Worm (Caenorhabditis elegans) whole organism, midembryonic: Measurements from ENCODE around the gene F43G6.4.

Experiments used
- T22C8.4 ChIP-seq: fragments of 200-800 bp; sonication (Bioruptor generic); IDR thresholded peaks from 2 replicates; pipeline ENCODE4 v1.3.6; 2022; ENCODE audit warnings: missing genetic modification characterization, missing compliant biosample characterization
- cog-1 ChIP-seq: sonication (generic microtip); optimal IDR thresholded peaks from 2 replicates; lab custom pipeline; 2016; ENCODE audit warnings: missing genetic modification characterization, missing compliant biosample characterization
- flt-1 ChIP-seq: fragments of 200-800 bp; sonication (Bioruptor generic); IDR thresholded peaks from 2 replicates; pipeline ENCODE4 v1.3.6; 2022; ENCODE audit warnings: missing genetic modification characterization, missing compliant biosample characterization
- klf-2 ChIP-seq: fragments of 200-800 bp; sonication (Bioruptor generic); conservative IDR thresholded peaks from 2 replicates; pipeline ENCODE4 v1.3.6; 2022; ENCODE audit warnings: missing genetic modification reagents, missing genetic modification characterization, missing compliant biosample characterization
- med-1 ChIP-seq: sonication (generic microtip); optimal IDR thresholded peaks from 2 replicates; lab custom pipeline; 2017; ENCODE audit warnings: missing genetic modification characterization, mild to moderate bottlenecking, missing compliant biosample characterization, antibody characterized with exemption, missing genetic modification reagents; ENCODE audit not compliant: insufficient read depth
- ref-1 ChIP-seq: fragments of 200-800 bp; sonication (Bioruptor generic); conservative IDR thresholded peaks from 2 replicates; pipeline ENCODE4 v1.3.6; 2022; ENCODE audit warnings: missing genetic modification reagents, missing genetic modification characterization, missing compliant biosample characterization
- tab-1 ChIP-seq: fragments of 200-800 bp; sonication (Bioruptor generic); IDR thresholded peaks from 2 replicates; pipeline ENCODE4 v1.3.6; 2022; ENCODE audit warnings: missing genetic modification characterization, missing compliant biosample characterization
- ztf-23 ChIP-seq: fragments of 200-800 bp; sonication (Bioruptor generic); IDR thresholded peaks from 2 replicates; pipeline ENCODE4 v1.3.6; 2022; ENCODE audit warnings: missing genetic modification reagents, missing genetic modification characterization, missing compliant biosample characterization
- ztf-29 ChIP-seq: fragments of 200-800 bp; sonication (Bioruptor generic); IDR thresholded peaks from 2 replicates; pipeline ENCODE4 v1.3.6; 2022; ENCODE audit warnings: missing genetic modification reagents, missing genetic modification characterization, missing compliant biosample characterization

DNA sequence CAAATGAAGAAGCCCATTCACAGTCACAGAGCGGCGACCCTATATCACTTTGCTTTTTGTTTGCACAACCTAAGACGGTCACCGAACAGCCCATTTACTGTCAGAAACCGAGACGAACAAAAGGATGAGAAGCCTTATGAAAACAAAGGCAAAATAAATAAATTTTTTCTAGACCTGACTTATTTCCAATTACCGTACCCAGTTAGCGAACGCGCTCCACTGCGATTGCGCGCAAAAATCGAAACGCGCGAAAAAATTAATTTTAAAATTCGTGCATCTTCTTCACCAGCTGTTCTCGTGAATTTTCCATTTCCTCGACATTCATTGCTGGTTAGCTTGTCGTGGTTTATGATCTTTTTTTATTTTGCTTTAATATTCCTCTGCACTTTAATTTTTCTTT, 8.1 kb upstream of the F43G6.4 start, which contains the start of gene F43G6.16:
- no peak for TF ChIP-seq tab-1 (GFP tag; lab: Robert Waterston, UW)
- no peak for TF ChIP-seq T22C8.4
- no peak for TF ChIP-seq klf-2 (GFP tag; lab: Robert Waterston, UW)
- no peak for TF ChIP-seq ref-1 (GFP tag; lab: Robert Waterston, UW)
- no peak for TF ChIP-seq ztf-23
- no peak for TF ChIP-seq med-1 (GFP tag; lab: Kevin White, UChicago)
- TF ChIP-seq ztf-29 (GFP tag; lab: Robert Waterston, UW) = no peak
- no peak for TF ChIP-seq flt-1 (GFP tag; lab: Robert Waterston, UW)
- TF ChIP-seq cog-1 (tag; lab: Kevin White, UChicago) = no peak
